Worm (Caenorhabditis elegans) whole organism, mixed stage, embryonic: ENCODE measurements around the gene ptr-14.

Source experiments
- ceh-39 ChIP-seq: fragments of 150-350 bp; optimal IDR thresholded peaks from 2 replicates; lab custom pipeline; 2014; ENCODE audit warnings: missing biosample characterization, missing genetic modification characterization
- ces-1 ChIP-seq: fragments of 150-350 bp; optimal IDR thresholded peaks from 2 replicates; lab custom pipeline; 2014; ENCODE audit warnings: missing biosample characterization, missing genetic modification reagents, missing genetic modification characterization
- elt-1 ChIP-seq: sonication (generic microtip); optimal IDR thresholded peaks from 2 replicates; lab custom pipeline; 2017; ENCODE audit warnings: missing genetic modification characterization, mild to moderate bottlenecking, missing compliant biosample characterization, antibody characterized with exemption, moderate library complexity, borderline replicate concordance; ENCODE audit not compliant: insufficient read depth
- lsy-2 ChIP-seq: fragments of 150-350 bp; optimal IDR thresholded peaks from 2 replicates; lab custom pipeline; 2014; ENCODE audit warnings: missing biosample characterization, missing genetic modification characterization
- nhr-237 ChIP-seq: fragments of 150-350 bp; optimal IDR thresholded peaks from 2 replicates; lab custom pipeline; 2014; ENCODE audit warnings: missing biosample characterization, missing genetic modification characterization
- nhr-28 ChIP-seq: fragments of 150-350 bp; optimal IDR thresholded peaks from 2 replicates; lab custom pipeline; 2014; ENCODE audit warnings: missing biosample characterization, missing genetic modification characterization
- snpc-4 ChIP-seq: fragments of 150-350 bp; optimal IDR thresholded peaks from 2 replicates; lab custom pipeline; 2014; ENCODE audit warnings: missing biosample characterization, missing genetic modification characterization
- tbx-8 ChIP-seq: fragments of 200-800 bp; sonication (Bioruptor generic); optimal IDR thresholded peaks from 2 replicates; lab custom pipeline; 2018; ENCODE audit warnings: mild to moderate bottlenecking, missing genetic modification characterization, moderate library complexity, missing compliant biosample characterization
- unc-39 ChIP-seq: fragments of 150-350 bp; optimal IDR thresholded peaks from 2 replicates; lab custom pipeline; 2014; ENCODE audit warnings: missing biosample characterization, missing genetic modification characterization
- unc-62 ChIP-seq: fragments of 150-350 bp; optimal IDR thresholded peaks from 2 replicates; lab custom pipeline; 2014; ENCODE audit warnings: missing biosample characterization, missing genetic modification reagents, missing genetic modification characterization

DNA sequence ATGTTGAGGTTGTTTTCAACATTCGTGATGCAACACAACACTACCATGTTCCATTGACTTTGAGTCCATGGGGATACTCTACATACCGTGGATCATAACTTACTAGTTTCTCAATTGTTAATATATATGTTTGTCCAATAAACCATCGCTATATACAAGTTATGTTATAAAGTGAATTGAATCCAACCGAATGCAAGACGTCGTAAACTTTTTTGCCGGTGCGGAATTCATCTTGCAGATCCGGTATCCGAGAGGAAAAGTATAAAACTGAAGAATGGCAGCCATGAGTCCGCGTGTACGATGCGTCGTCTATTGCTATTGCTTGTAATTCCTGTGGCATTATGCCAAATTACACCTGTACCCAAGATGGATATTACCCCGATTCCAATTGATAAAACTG is 7.0 kb upstream of the ptr-14 start, which contains the start of gene R09H10.6:
- TF ChIP-seq unc-62 (GFP tag; lab: Kevin White, UChicago) (no peak), tbx-8 (GFP tag; lab: Kevin White, UChicago) (no peak), ceh-39 (tag; lab: Kevin White, UChicago) (no peak), nhr-28 (tag; lab: Kevin White, UChicago) (no peak), elt-1 (no peak), lsy-2 (tag; lab: Kevin White, UChicago) (no peak), nhr-237 (no peak), ces-1 (GFP tag; lab: Kevin White, UChicago) (no peak), unc-39 (tag; lab: Kevin White, UChicago) (no peak), snpc-4 (tag; lab: Kevin White, UChicago) (no peak)
